Worm (Caenorhabditis elegans): Measurements from ENCODE around the gene srj-27.
A peak's percentile ranks its signal among the peaks of the same experiment; 100 is the strongest.

srj-27 gene

ce11 chrV:15143285-15143684, 16.0 kb upstream of the srj-27 start, which contains the start of gene K08F9.1:
Gene K08F9.1, minus strand, starts transcription at chrV:15143385.
- TF ChIP-seq nhr-2 (tag; optimal IDR thresholded peaks at IDR 0.05) = no peak
- TF ChIP-seq hlh-1 (tag; optimal IDR thresholded peaks at IDR 0.05) = no peak
- TF ChIP-seq nhr-28 (tag; optimal IDR thresholded peaks at IDR 0.05) = no peak
- TF ChIP-seq ceh-43 (GFP tag; optimal IDR thresholded peaks at IDR 0.05) = no peak
- no peak for TF ChIP-seq mls-2 (tag; optimal IDR thresholded peaks at IDR 0.05)
- no peak for TF ChIP-seq unc-62 (GFP tag; optimal IDR thresholded peaks at IDR 0.05)
- TF ChIP-seq ces-1 (GFP tag; optimal IDR thresholded peaks at IDR 0.05) = no peak
- no peak for TF ChIP-seq bed-3 (GFP tag; optimal IDR thresholded peaks at IDR 0.05)
- TF ChIP-seq flh-1 (GFP tag; optimal IDR thresholded peaks at IDR 0.05) = no peak
- no peak for TF ChIP-seq drap-1 (GFP tag; optimal IDR thresholded peaks at IDR 0.05)
- no peak for TF ChIP-seq unc-39 (tag; optimal IDR thresholded peaks at IDR 0.05)
- no peak for TF ChIP-seq nhr-12 (tag; optimal IDR thresholded peaks at IDR 0.05)
- TF ChIP-seq mep-1 (tag; optimal IDR thresholded peaks at IDR 0.05) = no peak
- TF ChIP-seq cnd-1 (tag; optimal IDR thresholded peaks at IDR 0.05) = no peak
- TF ChIP-seq snpc-4 (tag; optimal IDR thresholded peaks at IDR 0.05) = no peak
- no peak for TF ChIP-seq ceh-39 (tag; optimal IDR thresholded peaks at IDR 0.05)
- TF ChIP-seq M03D4.4 (tag; optimal IDR thresholded peaks at IDR 0.05) = no peak
- TF ChIP-seq zip-8 (tag; optimal IDR thresholded peaks at IDR 0.05) = no peak

- TF ChIP-seq nhr-237 (tag; optimal IDR thresholded peaks at IDR 0.05) (no peak), ham-2 (GFP tag; optimal IDR thresholded peaks at IDR 0.05) (no peak), zip-8 (tag; optimal IDR thresholded peaks at IDR 0.05) (no peak), ceh-43 (GFP tag; optimal IDR thresholded peaks at IDR 0.05) (no peak), cnd-1 (tag; optimal IDR thresholded peaks at IDR 0.05) (no peak), unc-39 (tag; optimal IDR thresholded peaks at IDR 0.05) (no peak), tbx-8 (GFP tag; optimal IDR thresholded peaks at IDR 0.05) (no peak), lin-32 (GFP tag; optimal IDR thresholded peaks at IDR 0.05) (no peak), ztf-11 (tag; optimal IDR thresholded peaks at IDR 0.05) (no peak), sem-2 (GFP tag; optimal IDR thresholded peaks at IDR 0.05) (no peak)
Measured at ce11 chrV:15140247-15140646, 12.9 kb upstream of the srj-27 start, which contains the start of gene K08F9.3. Gene K08F9.3, plus strand, starts transcription at chrV:15140547.

- TF ChIP-seq hlh-1 (tag; optimal IDR thresholded peaks at IDR 0.05) (no peak), drap-1 (GFP tag; optimal IDR thresholded peaks at IDR 0.05) (no peak), nhr-76 (tag; optimal IDR thresholded peaks at IDR 0.05) (no peak), pha-4 (tag; optimal IDR thresholded peaks at IDR 0.05) (no peak), ceh-83 (GFP tag; optimal IDR thresholded peaks at IDR 0.05) (no peak), flh-1 (GFP tag; optimal IDR thresholded peaks at IDR 0.05) (no peak), ceh-39 (tag; optimal IDR thresholded peaks at IDR 0.05) (no peak)
Measured at ce11 chrV:15139811-15140210, 12.5 kb upstream of the srj-27 start.

- TF ChIP-seq snpc-4 (tag; optimal IDR thresholded peaks at IDR 0.05) (no peak), flh-1 (GFP tag; optimal IDR thresholded peaks at IDR 0.05) (no peak), nhr-76 (tag; optimal IDR thresholded peaks at IDR 0.05) (no peak), hlh-1 (tag; optimal IDR thresholded peaks at IDR 0.05) (peak; percentile 27), pha-4 (tag; optimal IDR thresholded peaks at IDR 0.05) (peak; percentile 46), sem-2 (GFP tag; optimal IDR thresholded peaks at IDR 0.05) (no peak), blmp-1 (tag; optimal IDR thresholded peaks at IDR 0.05) (no peak), elt-1 (tag; optimal IDR thresholded peaks at IDR 0.05; ENCODE audit: borderline replicate concordance, insufficient read depth) (no peak), mep-1 (tag; optimal IDR thresholded peaks at IDR 0.05) (peak; percentile 80), nhr-237 (tag; optimal IDR thresholded peaks at IDR 0.05) (peak; percentile 62), sptf-1 (tag; optimal IDR thresholded peaks at IDR 0.05) (peak; percentile 2), nhr-28 (tag; optimal IDR thresholded peaks at IDR 0.05) (no peak), ces-1 (GFP tag; optimal IDR thresholded peaks at IDR 0.05) (peak; percentile 83), lin-13 (tag; optimal IDR thresholded peaks at IDR 0.05) (peak; percentile 21), ceh-39 (tag; optimal IDR thresholded peaks at IDR 0.05) (peak; percentile 21), bed-3 (GFP tag; optimal IDR thresholded peaks at IDR 0.05) (no peak), lsy-2 (tag; optimal IDR thresholded peaks at IDR 0.05) (peak; percentile 71)
Measured at ce11 chrV:15136772-15137171, 9.5 kb upstream of the srj-27 start, which contains the start of gene aipl-1. Gene aipl-1, minus strand, starts transcription at chrV:15136801.

ce11 chrV:15133812-15134211, 6.5 kb upstream of the srj-27 start:
- TF ChIP-seq lsy-2 (tag; optimal IDR thresholded peaks at IDR 0.05) = no peak
- TF ChIP-seq ceh-43 (GFP tag; optimal IDR thresholded peaks at IDR 0.05) = no peak
- no peak for TF ChIP-seq sem-2 (GFP tag; optimal IDR thresholded peaks at IDR 0.05)
- no peak for TF ChIP-seq unc-120 (tag; optimal IDR thresholded peaks at IDR 0.05; ENCODE audit: poor library complexity, severe bottlenecking)
- no peak for TF ChIP-seq ceh-39 (tag; optimal IDR thresholded peaks at IDR 0.05)
- TF ChIP-seq nhr-2 (tag; optimal IDR thresholded peaks at IDR 0.05) = no peak
- TF ChIP-seq pha-4 (tag; optimal IDR thresholded peaks at IDR 0.05) = no peak
- no peak for TF ChIP-seq tbx-8 (GFP tag; optimal IDR thresholded peaks at IDR 0.05)
- TF ChIP-seq blmp-1 (tag; optimal IDR thresholded peaks at IDR 0.05) = no peak
- TF ChIP-seq nhr-76 (tag; optimal IDR thresholded peaks at IDR 0.05) = no peak
- no peak for TF ChIP-seq flh-1 (GFP tag; optimal IDR thresholded peaks at IDR 0.05)
- TF ChIP-seq unc-39 (tag; optimal IDR thresholded peaks at IDR 0.05) = no peak
- no peak for TF ChIP-seq mab-5 (tag; optimal IDR thresholded peaks at IDR 0.05)

All from whole organism, mixed stage, embryonic.